Worm (Caenorhabditis elegans) whole organism, L4 larva: ENCODE results near the gene lgc-1.

Experiments
- D1046.2 ChIP-seq: fragments of 200-800 bp; sonication (Bioruptor generic); IDR thresholded peaks from 2 replicates; pipeline ENCODE4 v1.3.6; 2022; ENCODE audit warnings: missing genetic modification characterization, missing compliant biosample characterization
- F37D6.2 ChIP-seq: sonication (generic microtip); optimal IDR thresholded peaks from 2 replicates; lab custom pipeline; 2016; ENCODE audit warnings: mild to moderate bottlenecking, missing genetic modification characterization, missing compliant biosample characterization
- F44E2.7 ChIP-seq: fragments of 200-800 bp; sonication (Bioruptor generic); IDR thresholded peaks from 2 replicates; pipeline ENCODE4 v2.1.2; 2022; ENCODE audit warnings: missing genetic modification characterization, missing compliant biosample characterization
- F49E8.2 ChIP-seq: sonication (generic microtip); optimal IDR thresholded peaks from 2 replicates; lab custom pipeline; 2016; ENCODE audit warnings: missing compliant biosample characterization, mild to moderate bottlenecking, missing genetic modification characterization, borderline replicate concordance
- Y105C5A.15 ChIP-seq: fragments of 200-800 bp; sonication (Bioruptor generic); IDR thresholded peaks from 2 replicates; pipeline ENCODE4 v1.3.6; 2022; ENCODE audit warnings: missing genetic modification characterization, missing compliant biosample characterization
- Y48G9A.11 ChIP-seq: fragments of 200-800 bp; sonication (Bioruptor generic); IDR thresholded peaks from 2 replicates; pipeline ENCODE4 v1.3.6; 2022; ENCODE audit warnings: missing genetic modification reagents, missing genetic modification characterization, missing compliant biosample characterization
- Y5F2A.4 ChIP-seq: fragments of 200-800 bp; sonication (Bioruptor generic); optimal IDR thresholded peaks from 2 replicates; lab custom pipeline; 2018; ENCODE audit warnings: mild to moderate bottlenecking, missing genetic modification characterization, missing compliant biosample characterization
- arid-1 ChIP-seq: fragments of 200-800 bp; sonication (Bioruptor generic); conservative IDR thresholded peaks from 2 replicates; pipeline ENCODE4 v1.3.6; 2022; ENCODE audit warnings: missing genetic modification reagents, missing genetic modification characterization, missing compliant biosample characterization
- ceh-28 ChIP-seq: fragments of 150-350 bp; optimal IDR thresholded peaks from 2 replicates; lab custom pipeline; 2014; ENCODE audit warnings: missing biosample characterization, missing genetic modification reagents, missing genetic modification characterization
- ctbp-1 ChIP-seq: fragments of 200-800 bp; sonication (Bioruptor generic); IDR thresholded peaks from 2 replicates; pipeline ENCODE4 v1.3.6; 2022; ENCODE audit warnings: missing genetic modification reagents, missing genetic modification characterization, missing compliant biosample characterization
- daf-12 ChIP-seq: fragments of 150-350 bp; optimal IDR thresholded peaks from 2 replicates; lab custom pipeline; 2014; ENCODE audit warnings: missing biosample characterization, missing genetic modification reagents, missing genetic modification characterization
- daf-16 ChIP-seq, 3 experiments: sonication (generic microtip); optimal IDR thresholded peaks; 2 replicates each; lab custom pipeline; 2016 to 2017; ENCODE audit warnings: missing genetic modification characterization in 3 of 3, missing genetic modification reagents in 3 of 3, mild to moderate bottlenecking in 2 of 3, missing compliant biosample characterization in 2 of 3, missing biosample characterization in 1 of 3, moderate library complexity in 1 of 3
- daf-19 ChIP-seq: fragments of 200-800 bp; sonication (Bioruptor generic); conservative IDR thresholded peaks from 2 replicates; pipeline ENCODE4 v1.3.6; 2022; ENCODE audit warnings: missing genetic modification characterization, missing compliant biosample characterization
- dmd-6 ChIP-seq: fragments of 200-800 bp; sonication (Bioruptor generic); IDR thresholded peaks from 2 replicates; pipeline ENCODE4 v1.3.6; 2022; ENCODE audit warnings: missing genetic modification reagents, missing genetic modification characterization, missing compliant biosample characterization
- dmd-8 ChIP-seq: fragments of 200-800 bp; sonication (Bioruptor generic); IDR thresholded peaks from 2 replicates; pipeline ENCODE4 v1.3.6; 2022; ENCODE audit warnings: missing genetic modification characterization, missing compliant biosample characterization
- dpl-1 ChIP-seq: fragments of 150-350 bp; optimal IDR thresholded peaks from 2 replicates; lab custom pipeline; 2014; ENCODE audit warnings: missing biosample characterization, missing genetic modification reagents, missing genetic modification characterization
- egl-27 ChIP-seq: sonication (generic microtip); optimal IDR thresholded peaks from 3 replicates; lab custom pipeline; 2017; ENCODE audit warnings: missing biosample characterization, missing genetic modification reagents, missing genetic modification characterization
- fkh-10 ChIP-seq: fragments of 150-350 bp; optimal IDR thresholded peaks from 2 replicates; lab custom pipeline; 2014; ENCODE audit warnings: missing biosample characterization, missing genetic modification reagents, missing genetic modification characterization
- lin-29 ChIP-seq: fragments of 200-800 bp; sonication (Bioruptor generic); IDR thresholded peaks from 2 replicates; pipeline ENCODE4 v1.3.6; 2022; ENCODE audit warnings: missing genetic modification reagents, missing genetic modification characterization, missing compliant biosample characterization
- lir-3 ChIP-seq: sonication (generic microtip); optimal IDR thresholded peaks from 2 replicates; lab custom pipeline; 2016; ENCODE audit warnings: mild to moderate bottlenecking, missing genetic modification characterization, missing compliant biosample characterization
- madf-9 ChIP-seq: fragments of 200-800 bp; sonication (Bioruptor generic); conservative IDR thresholded peaks from 2 replicates; pipeline ENCODE4 v1.3.6; 2022; ENCODE audit warnings: missing genetic modification reagents, missing genetic modification characterization, missing compliant biosample characterization
- mxl-3 ChIP-seq: fragments of 200-800 bp; sonication (Bioruptor generic); optimal IDR thresholded peaks from 2 replicates; lab custom pipeline; 2018; ENCODE audit warnings: mild to moderate bottlenecking, missing genetic modification characterization, missing compliant biosample characterization
- nhr-11 ChIP-seq: fragments of 150-350 bp; optimal IDR thresholded peaks from 2 replicates; lab custom pipeline; 2014; ENCODE audit warnings: missing biosample characterization, missing genetic modification characterization
- nhr-111 ChIP-seq: fragments of 200-800 bp; sonication (Bioruptor generic); optimal IDR thresholded peaks from 2 replicates; lab custom pipeline; 2018; ENCODE audit warnings: mild to moderate bottlenecking, missing genetic modification characterization, missing compliant biosample characterization
- nhr-41 ChIP-seq: fragments of 200-800 bp; sonication (Bioruptor generic); IDR thresholded peaks from 2 replicates; pipeline ENCODE4 v1.3.6; 2022; ENCODE audit warnings: missing genetic modification reagents, missing genetic modification characterization, missing compliant biosample characterization
- php-3 ChIP-seq: fragments of 200-800 bp; sonication (Bioruptor generic); IDR thresholded peaks from 2 replicates; pipeline ENCODE4 v1.3.6; 2022; ENCODE audit warnings: missing genetic modification reagents, missing genetic modification characterization, missing compliant biosample characterization
- pqm-1 ChIP-seq: sonication (generic microtip); optimal IDR thresholded peaks from 2 replicates; lab custom pipeline; 2017; ENCODE audit warnings: missing biosample characterization, missing genetic modification characterization
- saeg-2 ChIP-seq: fragments of 200-800 bp; sonication (Bioruptor generic); IDR thresholded peaks from 2 replicates; pipeline ENCODE4 v1.3.6; 2022; ENCODE audit warnings: missing genetic modification reagents, missing genetic modification characterization, missing compliant biosample characterization
- sdz-12 ChIP-seq: fragments of 200-800 bp; sonication (Bioruptor generic); optimal IDR thresholded peaks from 2 replicates; lab custom pipeline; 2018; ENCODE audit warnings: mild to moderate bottlenecking, missing genetic modification characterization, missing compliant biosample characterization
- skn-1 ChIP-seq: fragments of 150-350 bp; optimal IDR thresholded peaks from 2 replicates; lab custom pipeline; 2014; ENCODE audit warnings: missing biosample characterization, missing genetic modification characterization
- snpc-1.2 ChIP-seq: fragments of 200-800 bp; sonication (Bioruptor generic); IDR thresholded peaks from 2 replicates; pipeline ENCODE4 v1.3.6; 2022; ENCODE audit warnings: missing genetic modification reagents, missing genetic modification characterization, missing compliant biosample characterization
- spr-1 ChIP-seq: sonication (generic microtip); optimal IDR thresholded peaks from 2 replicates; lab custom pipeline; 2016; ENCODE audit warnings: mild to moderate bottlenecking, missing genetic modification characterization, missing compliant biosample characterization
- spr-3 ChIP-seq: fragments of 200-800 bp; sonication (Bioruptor generic); optimal IDR thresholded peaks from 2 replicates; lab custom pipeline; 2018; ENCODE audit warnings: mild to moderate bottlenecking, missing genetic modification characterization, missing compliant biosample characterization
- unc-39 ChIP-seq: sonication (generic microtip); optimal IDR thresholded peaks from 2 replicates; lab custom pipeline; 2017; ENCODE audit warnings: missing biosample characterization, missing genetic modification characterization
- unc-62 ChIP-seq, 3 experiments: fragments of 150-350 bp in 1 of 3; sonication (generic microtip); optimal IDR thresholded peaks in 2 of 3; peaks in 1 of 3; 1 replicate in 1 of 3; 2 replicates in 2 of 3; lab custom pipeline; 2014 to 2017; ENCODE audit warnings: missing biosample characterization in 3 of 3, missing genetic modification characterization in 3 of 3, missing genetic modification reagents in 3 of 3, missing genotype in 1 of 3
- vab-7 ChIP-seq: fragments of 200-800 bp; sonication (Bioruptor generic); IDR thresholded peaks from 2 replicates; pipeline ENCODE4 v1.3.6; 2022; ENCODE audit warnings: missing genetic modification reagents, missing genetic modification characterization, missing compliant biosample characterization
- zag-1 ChIP-seq: fragments of 150-350 bp; optimal IDR thresholded peaks from 2 replicates; lab custom pipeline; 2014; ENCODE audit warnings: missing biosample characterization, missing genetic modification characterization
- ztf-11 ChIP-seq: fragments of 150-350 bp; optimal IDR thresholded peaks from 2 replicates; lab custom pipeline; 2014; ENCODE audit warnings: missing biosample characterization, missing genetic modification characterization

Gene lgc-1

ce11 chrV:4157291-4157690 lies 22.5 kb downstream of the lgc-1 start (continued):
- TF ChIP-seq unc-62 (GFP tag; optimal IDR thresholded peaks at IDR 0.05 in 1 of 2; lab: Kevin White, UChicago) (peak in 1 of 2 experiments; percentile 72), unc-62 (tag; optimal IDR thresholded peaks at IDR 0.05; lab: Kevin White, UChicago) (no peak), fkh-10 (GFP tag; lab: Kevin White, UChicago) (no peak), lin-29 (GFP tag; lab: Robert Waterston, UW) (no peak), mxl-3 (peak; percentile 13), Y5F2A.4 (GFP tag; lab: Kevin White, UChicago) (no peak), lir-3 (tag; lab: Kevin White, UChicago) (no peak), nhr-41 (GFP tag; lab: Robert Waterston, UW) (no peak), madf-9 (GFP tag; lab: Robert Waterston, UW) (no peak), php-3 (no peak), daf-16 (GFP tag; optimal IDR thresholded peaks at IDR 0.05; lab: Kevin White, UChicago) (peak in 1 of 2 experiments; percentile 40), daf-16 (tag; optimal IDR thresholded peaks at IDR 0.05; lab: Kevin White, UChicago) (no peak), daf-12 (tag; lab: Kevin White, UChicago) (no peak), zag-1 (tag; lab: Kevin White, UChicago) (no peak), ztf-11 (tag; lab: Kevin White, UChicago) (no peak), ctbp-1 (no peak), saeg-2 (GFP tag; lab: Robert Waterston, UW) (no peak), vab-7 (GFP tag; lab: Robert Waterston, UW) (no peak), nhr-11 (peak; percentile 20), dpl-1 (GFP tag; lab: Kevin White, UChicago) (no peak), F37D6.2 (tag; lab: Kevin White, UChicago) (no peak), Y105C5A.15 (GFP tag; lab: Robert Waterston, UW) (no peak), snpc-1.2 (GFP tag; lab: Robert Waterston, UW) (no peak), arid-1 (GFP tag; lab: Robert Waterston, UW) (no peak), ceh-28 (tag; lab: Kevin White, UChicago) (no peak), dmd-6 (GFP tag; lab: Robert Waterston, UW) (no peak), daf-19 (no peak), sdz-12 (GFP tag; lab: Kevin White, UChicago) (no peak), egl-27 (tag; lab: Kevin White, UChicago) (no peak), F44E2.7 (GFP tag; lab: Robert Waterston, UW) (no peak)

ce11 chrV:4160086-4160485 lies 25.3 kb downstream of the lgc-1 start, which contains the start of gene Y45G5AM.5:
TSS of gene Y45G5AM.5 (plus strand) at chrV:4160386.
- TF ChIP-seq unc-62 (GFP tag; optimal IDR thresholded peaks at IDR 0.05 in 1 of 2; lab: Kevin White, UChicago) (peak in 1 of 2 experiments; percentile 27), unc-62 (tag; optimal IDR thresholded peaks at IDR 0.05; lab: Kevin White, UChicago) (no peak), dmd-6 (GFP tag; lab: Robert Waterston, UW) (no peak), daf-12 (tag; lab: Kevin White, UChicago) (no peak)

ce11 chrV:4162922-4163321 lies 28.1 kb downstream of the lgc-1 start, which contains the start of gene Y45G5AM.4:
TSS of gene Y45G5AM.4 (plus strand) at chrV:4163222.
- TF ChIP-seq Y48G9A.11 (GFP tag; lab: Robert Waterston, UW), result no peak
- no peak for TF ChIP-seq spr-1 (tag; lab: Kevin White, UChicago)
- TF ChIP-seq F49E8.2, result no peak
- TF ChIP-seq nhr-111 (GFP tag; lab: Kevin White, UChicago), result no peak
- no peak for TF ChIP-seq unc-39 (tag; lab: Kevin White, UChicago)
- TF ChIP-seq D1046.2 (GFP tag; lab: Robert Waterston, UW), result no peak
- no peak for TF ChIP-seq pqm-1 (tag; lab: Kevin White, UChicago)
- no peak for TF ChIP-seq F37D6.2 (tag; lab: Kevin White, UChicago)
- no peak for TF ChIP-seq skn-1 (tag; lab: Kevin White, UChicago)
- no peak for TF ChIP-seq dmd-8 (GFP tag; lab: Robert Waterston, UW)
- no peak for TF ChIP-seq spr-3 (GFP tag; lab: Kevin White, UChicago)
